Fruit fly (Drosophila melanogaster): Measurements from ENCODE around the gene RpS21.

The RpS21 gene

DNA sequence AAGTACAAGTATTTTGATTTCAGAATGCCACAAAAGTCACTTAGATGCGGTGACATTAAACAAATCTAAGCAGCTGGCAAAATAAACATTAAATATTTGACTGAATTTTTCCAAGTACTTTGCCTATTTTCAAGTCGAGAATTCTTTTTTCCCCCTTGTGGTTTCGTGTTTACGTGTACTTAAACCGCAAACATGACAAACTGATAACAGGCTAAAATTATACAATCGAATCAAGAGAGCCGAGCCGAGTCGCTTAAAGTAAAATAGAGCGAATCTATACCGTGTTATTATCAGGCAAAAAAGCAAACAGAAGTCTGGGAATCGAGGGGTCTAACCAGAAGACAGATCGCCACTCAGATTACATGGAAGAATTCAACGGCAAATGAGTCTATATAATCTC is 50.3 kb downstream of the RpS21 start (continued):
- no peak for TF ChIP-seq danr (GFP tag; IDR thresholded peaks at IDR 0.05)
- no peak for TF ChIP-seq da (GFP tag; optimal IDR thresholded peaks at IDR 0.05)
- TF ChIP-seq dmrt11E (tag; optimal IDR thresholded peaks at IDR 0.05): peak; percentile 29
- no peak for TF ChIP-seq CG13894 (tag; optimal IDR thresholded peaks at IDR 0.05)
- TF ChIP-seq HHEX (GFP tag; optimal IDR thresholded peaks at IDR 0.05): peak; percentile 24
- TF ChIP-seq tup (GFP tag; optimal IDR thresholded peaks at IDR 0.05): no peak
- TF ChIP-seq CG32772 (GFP tag; IDR thresholded peaks at IDR 0.05): no peak
- TF ChIP-seq CG7372 (GFP tag; IDR thresholded peaks at IDR 0.05): no peak
- TF ChIP-seq bab2 (GFP tag; optimal IDR thresholded peaks at IDR 0.05): no peak
- no peak for TF ChIP-seq bigmax (GFP tag; optimal IDR thresholded peaks at IDR 0.05)
- TF ChIP-seq inv (GFP tag; IDR thresholded peaks at IDR 0.05; ENCODE audit: partially characterized antibody): no peak
- no peak for TF ChIP-seq h (optimal IDR thresholded peaks at IDR 0.05)
- TF ChIP-seq chn (GFP tag; optimal IDR thresholded peaks at IDR 0.05): no peak
- 0 out of 2 replicates have a peak, but pooled peaks have one; percentile 27 for TF ChIP-seq chm (GFP tag; IDR thresholded peaks at IDR 0.05)
- TF ChIP-seq shn (GFP tag; optimal IDR thresholded peaks at IDR 0.05): no peak
- peak; percentile 34 for TF ChIP-seq CG15011 (GFP tag; optimal IDR thresholded peaks at IDR 0.05)
- no peak for TF ChIP-seq E2f2 (GFP tag; IDR thresholded peaks at IDR 0.05)
- peak; percentile 9 for TF ChIP-seq CG13296 (GFP tag; optimal IDR thresholded peaks at IDR 0.05)
- no peak for TF ChIP-seq Rx (GFP tag; IDR thresholded peaks at IDR 0.05)
- TF ChIP-seq CG34422 (GFP tag; IDR thresholded peaks at IDR 0.05): no peak
- TF ChIP-seq nerfin-1 (tag; optimal IDR thresholded peaks at IDR 0.05): no peak
- no peak for TF ChIP-seq HmgD (GFP tag; optimal IDR thresholded peaks at IDR 0.05)
- TF ChIP-seq CG13624 (GFP tag; optimal IDR thresholded peaks at IDR 0.05): no peak
- TF ChIP-seq Hey (tag; optimal IDR thresholded peaks at IDR 0.05): no peak
- TF ChIP-seq mirr (GFP tag; optimal IDR thresholded peaks at IDR 0.05): peak; percentile 7
- peak; percentile 29 for TF ChIP-seq fd64A (GFP tag; optimal IDR thresholded peaks at IDR 0.05)
- TF ChIP-seq CG7928 (GFP tag; optimal IDR thresholded peaks at IDR 0.05): no peak
- TF ChIP-seq CG18619 (GFP tag; optimal IDR thresholded peaks at IDR 0.05): no peak
- no peak for TF ChIP-seq Dek (tag; optimal IDR thresholded peaks at IDR 0.05)
- no peak for TF ChIP-seq CG17186 (GFP tag; optimal IDR thresholded peaks at IDR 0.05)
- TF ChIP-seq CG15269 (tag; optimal IDR thresholded peaks at IDR 0.05): no peak
- TF ChIP-seq unpg (GFP tag; optimal IDR thresholded peaks at IDR 0.05): peak; percentile 4
- TF ChIP-seq CG2678 (tag; optimal IDR thresholded peaks at IDR 0.05): peak; percentile 50
- TF ChIP-seq sug (tag; optimal IDR thresholded peaks at IDR 0.05): peak; percentile 79
- TF ChIP-seq Hmx (GFP tag; optimal IDR thresholded peaks at IDR 0.05): no peak
- TF ChIP-seq ac (GFP tag; optimal IDR thresholded peaks at IDR 0.05): peak; percentile 10
- no peak for TF ChIP-seq tio (GFP tag; optimal IDR thresholded peaks at IDR 0.05)
- no peak for TF ChIP-seq CG10431 (GFP tag; optimal IDR thresholded peaks at IDR 0.05)
- TF ChIP-seq tna (GFP tag; IDR thresholded peaks at IDR 0.05; ENCODE audit: partially characterized antibody): no peak
- no peak for TF ChIP-seq ro (GFP tag; IDR thresholded peaks at IDR 0.05)
- no peak for TF ChIP-seq CG6272 (GFP tag; IDR thresholded peaks at IDR 0.05)
- TF ChIP-seq al (GFP tag; IDR thresholded peaks at IDR 0.05): no peak
- no peak for TF ChIP-seq HmgZ (tag; optimal IDR thresholded peaks at IDR 0.05)
- TF ChIP-seq Bgb (GFP tag; IDR thresholded peaks at IDR 0.05; ENCODE audit: partially characterized antibody): no peak
- no peak for TF ChIP-seq knrl (GFP tag; IDR thresholded peaks at IDR 0.05; ENCODE audit: partially characterized antibody)
- TF ChIP-seq Gug (GFP tag; IDR thresholded peaks at IDR 0.05): no peak
- peak; percentile 42 for TF ChIP-seq CG6254 (GFP tag; optimal IDR thresholded peaks at IDR 0.05)
- TF ChIP-seq esg (GFP tag; conservative IDR thresholded peaks at IDR 0.05): no peak
- TF ChIP-seq CG6765 (GFP tag; optimal IDR thresholded peaks at IDR 0.05): peak; percentile 10
- TF ChIP-seq Hr3 (GFP tag; optimal IDR thresholded peaks at IDR 0.05): no peak
- no peak for TF ChIP-seq ems (GFP tag; optimal IDR thresholded peaks at IDR 0.05)
- TF ChIP-seq CG16779 (GFP tag; IDR thresholded peaks at IDR 0.05): no peak

Measured in whole organism, embryonic.